Worm (Caenorhabditis elegans) whole organism, midembryonic: ENCODE data around the gene bir-1.

ENCODE experiments used
- cog-1 ChIP-seq: sonication (generic microtip); optimal IDR thresholded peaks from 2 replicates; lab custom pipeline; 2016; ENCODE audit warnings: missing genetic modification characterization, missing compliant biosample characterization
- flt-1 ChIP-seq: fragments of 200-800 bp; sonication (Bioruptor generic); IDR thresholded peaks from 2 replicates; pipeline ENCODE4 v1.3.6; 2022; ENCODE audit warnings: missing genetic modification characterization, missing compliant biosample characterization
- med-1 ChIP-seq: sonication (generic microtip); optimal IDR thresholded peaks from 2 replicates; lab custom pipeline; 2017; ENCODE audit warnings: missing genetic modification characterization, mild to moderate bottlenecking, missing compliant biosample characterization, antibody characterized with exemption, missing genetic modification reagents; ENCODE audit not compliant: insufficient read depth
- tab-1 ChIP-seq: fragments of 200-800 bp; sonication (Bioruptor generic); IDR thresholded peaks from 2 replicates; pipeline ENCODE4 v1.3.6; 2022; ENCODE audit warnings: missing genetic modification characterization, missing compliant biosample characterization
- ztf-23 ChIP-seq: fragments of 200-800 bp; sonication (Bioruptor generic); IDR thresholded peaks from 2 replicates; pipeline ENCODE4 v1.3.6; 2022; ENCODE audit warnings: missing genetic modification reagents, missing genetic modification characterization, missing compliant biosample characterization
- ztf-29 ChIP-seq: fragments of 200-800 bp; sonication (Bioruptor generic); IDR thresholded peaks from 2 replicates; pipeline ENCODE4 v1.3.6; 2022; ENCODE audit warnings: missing genetic modification reagents, missing genetic modification characterization, missing compliant biosample characterization

ce11 chrV:11614805-11615497 lies 29.3 kb upstream of the bir-1 start:
- TF ChIP-seq flt-1 (no peak), cog-1 (tag; lab: Kevin White, UChicago) (no peak), ztf-23 (no peak), med-1 (GFP tag; lab: Kevin White, UChicago) (no peak), tab-1 (no peak), ztf-29 (GFP tag; lab: Robert Waterston, UW) (no peak)
